Worm (Caenorhabditis elegans) whole organism, L4 larva: Measurements from ENCODE around the gene nhx-2.

Experiments used
- F10B5.3 ChIP-seq: sonication (generic microtip); optimal IDR thresholded peaks from 2 replicates; lab custom pipeline; 2016; ENCODE audit warnings: mild to moderate bottlenecking, missing genetic modification characterization, missing compliant biosample characterization
- F26F4.8 ChIP-seq: fragments of 200-800 bp; sonication (Bioruptor generic); conservative IDR thresholded peaks from 2 replicates; pipeline ENCODE4 v1.3.6; 2022; ENCODE audit warnings: missing genetic modification characterization, missing compliant biosample characterization
- F44E2.7 ChIP-seq: fragments of 200-800 bp; sonication (Bioruptor generic); IDR thresholded peaks from 2 replicates; pipeline ENCODE4 v2.1.2; 2022; ENCODE audit warnings: missing genetic modification characterization, missing compliant biosample characterization
- R02D3.7 ChIP-seq: fragments of 150-350 bp; sonication (generic microtip); optimal IDR thresholded peaks from 3 replicates; lab custom pipeline; 2014; ENCODE audit warnings: missing biosample characterization, missing genetic modification characterization
- Y48G9A.11 ChIP-seq: fragments of 200-800 bp; sonication (Bioruptor generic); IDR thresholded peaks from 2 replicates; pipeline ENCODE4 v1.3.6; 2022; ENCODE audit warnings: missing genetic modification reagents, missing genetic modification characterization, missing compliant biosample characterization
- Y5F2A.4 ChIP-seq: fragments of 200-800 bp; sonication (Bioruptor generic); optimal IDR thresholded peaks from 2 replicates; lab custom pipeline; 2018; ENCODE audit warnings: mild to moderate bottlenecking, missing genetic modification characterization, missing compliant biosample characterization
- ZK337.2 ChIP-seq: fragments of 200-800 bp; sonication (Bioruptor generic); IDR thresholded peaks from 2 replicates; pipeline ENCODE4 v1.3.6; 2022; ENCODE audit warnings: missing genetic modification reagents, missing genetic modification characterization, missing compliant biosample characterization
- ZK546.5 ChIP-seq, 2 experiments: sonication (generic microtip); optimal IDR thresholded peaks; 2 replicates each; lab custom pipeline; 2017; ENCODE audit warnings: missing biosample characterization in 2 of 2, missing genetic modification characterization in 2 of 2
- aha-1 ChIP-seq: fragments of 150-350 bp; peaks from one replicate; lab custom pipeline; 2014; ENCODE audit warnings: missing biosample characterization, missing genetic modification characterization
- aly-2 ChIP-seq: sonication (generic microtip); optimal IDR thresholded peaks from 2 replicates; lab custom pipeline; 2018; ENCODE audit warnings: missing biosample characterization, missing genetic modification characterization
- ceh-28 ChIP-seq: fragments of 150-350 bp; optimal IDR thresholded peaks from 2 replicates; lab custom pipeline; 2014; ENCODE audit warnings: missing biosample characterization, missing genetic modification reagents, missing genetic modification characterization
- ceh-44 ChIP-seq: fragments of 200-800 bp; sonication (Bioruptor generic); IDR thresholded peaks from 2 replicates; pipeline ENCODE4 v1.3.6; 2022; ENCODE audit warnings: missing genetic modification reagents, missing genetic modification characterization, missing compliant biosample characterization
- ces-1 ChIP-seq: fragments of 150-350 bp; sonication (generic microtip); optimal IDR thresholded peaks from 4 replicates; lab custom pipeline; 2014; ENCODE audit warnings: missing biosample characterization, missing genetic modification reagents, missing genetic modification characterization
- daf-12 ChIP-seq: fragments of 150-350 bp; optimal IDR thresholded peaks from 2 replicates; lab custom pipeline; 2014; ENCODE audit warnings: missing biosample characterization, missing genetic modification reagents, missing genetic modification characterization
- dpl-1 ChIP-seq: fragments of 150-350 bp; optimal IDR thresholded peaks from 2 replicates; lab custom pipeline; 2014; ENCODE audit warnings: missing biosample characterization, missing genetic modification reagents, missing genetic modification characterization
- fos-1 ChIP-seq: fragments of 150-350 bp; optimal IDR thresholded peaks from 2 replicates; lab custom pipeline; 2014; ENCODE audit warnings: missing biosample characterization, missing genetic modification characterization
- hlh-11 ChIP-seq: fragments of 200-800 bp; sonication (Bioruptor generic); optimal IDR thresholded peaks from 2 replicates; lab custom pipeline; 2018; ENCODE audit warnings: mild to moderate bottlenecking, missing genetic modification characterization, missing compliant biosample characterization
- lim-7 ChIP-seq: fragments of 200-800 bp; sonication (Bioruptor generic); IDR thresholded peaks from 2 replicates; pipeline ENCODE4 v1.3.6; 2022; ENCODE audit warnings: missing genetic modification characterization, missing compliant biosample characterization
- lin-29 ChIP-seq: fragments of 200-800 bp; sonication (Bioruptor generic); IDR thresholded peaks from 2 replicates; pipeline ENCODE4 v1.3.6; 2022; ENCODE audit warnings: missing genetic modification reagents, missing genetic modification characterization, missing compliant biosample characterization
- madf-5 ChIP-seq, 2 experiments: fragments of 200-800 bp; sonication (Bioruptor generic); IDR thresholded peaks; 2 replicates each; pipeline ENCODE4 v1.3.6; 2022; ENCODE audit warnings: missing compliant biosample characterization in 2 of 2, missing genetic modification characterization in 2 of 2
- mdl-1 ChIP-seq, 2 experiments: fragments of 150-350 bp in 1 of 2; sonication (generic microtip) in 1 of 2; optimal IDR thresholded peaks; 2 replicates each; lab custom pipeline; 2014 to 2017; ENCODE audit warnings: missing biosample characterization in 2 of 2, missing genetic modification characterization in 2 of 2
- mes-2 ChIP-seq: sonication (generic microtip); optimal IDR thresholded peaks from 2 replicates; lab custom pipeline; 2016; ENCODE audit warnings: missing genotype, mild to moderate bottlenecking, missing genetic modification characterization, missing compliant biosample characterization; ENCODE audit not compliant: poor library complexity, severe bottlenecking
- mxl-3 ChIP-seq: fragments of 200-800 bp; sonication (Bioruptor generic); optimal IDR thresholded peaks from 2 replicates; lab custom pipeline; 2018; ENCODE audit warnings: mild to moderate bottlenecking, missing genetic modification characterization, missing compliant biosample characterization
- nhr-25 ChIP-seq: sonication (generic microtip); optimal IDR thresholded peaks from 2 replicates; lab custom pipeline; 2017; ENCODE audit warnings: missing genetic modification characterization, mild to moderate bottlenecking, missing compliant biosample characterization, antibody characterized with exemption, moderate library complexity, borderline replicate concordance; ENCODE audit not compliant: insufficient read depth
- nhr-41 ChIP-seq: fragments of 200-800 bp; sonication (Bioruptor generic); IDR thresholded peaks from 2 replicates; pipeline ENCODE4 v1.3.6; 2022; ENCODE audit warnings: missing genetic modification reagents, missing genetic modification characterization, missing compliant biosample characterization
- nhr-42 ChIP-seq: fragments of 200-800 bp; sonication (Bioruptor generic); IDR thresholded peaks from 2 replicates; pipeline ENCODE4 v1.3.6; 2022; ENCODE audit warnings: missing genetic modification characterization, missing compliant biosample characterization
- nhr-76 ChIP-seq: fragments of 150-350 bp; optimal IDR thresholded peaks from 2 replicates; lab custom pipeline; 2014; ENCODE audit warnings: missing biosample characterization, missing genetic modification characterization
- php-3 ChIP-seq: fragments of 200-800 bp; sonication (Bioruptor generic); IDR thresholded peaks from 2 replicates; pipeline ENCODE4 v1.3.6; 2022; ENCODE audit warnings: missing genetic modification reagents, missing genetic modification characterization, missing compliant biosample characterization
- pqm-1 ChIP-seq: sonication (generic microtip); optimal IDR thresholded peaks from 2 replicates; lab custom pipeline; 2017; ENCODE audit warnings: missing biosample characterization, missing genetic modification characterization
- sdz-12 ChIP-seq: fragments of 200-800 bp; sonication (Bioruptor generic); optimal IDR thresholded peaks from 2 replicates; lab custom pipeline; 2018; ENCODE audit warnings: mild to moderate bottlenecking, missing genetic modification characterization, missing compliant biosample characterization
- snpc-1.2 ChIP-seq: fragments of 200-800 bp; sonication (Bioruptor generic); IDR thresholded peaks from 2 replicates; pipeline ENCODE4 v1.3.6; 2022; ENCODE audit warnings: missing genetic modification reagents, missing genetic modification characterization, missing compliant biosample characterization
- unc-130 ChIP-seq: sonication (generic microtip); optimal IDR thresholded peaks from 2 replicates; lab custom pipeline; 2016; ENCODE audit warnings: missing genetic modification reagents, missing genetic modification characterization, missing compliant biosample characterization
- unc-62 ChIP-seq, 3 experiments: fragments of 150-350 bp in 1 of 3; sonication (generic microtip); optimal IDR thresholded peaks in 2 of 3; peaks in 1 of 3; 1 replicate in 1 of 3; 2 replicates in 2 of 3; lab custom pipeline; 2014 to 2017; ENCODE audit warnings: missing biosample characterization in 3 of 3, missing genetic modification characterization in 3 of 3, missing genetic modification reagents in 3 of 3, missing genotype in 1 of 3
- zfp-2 ChIP-seq: sonication (generic microtip); optimal IDR thresholded peaks from 2 replicates; lab custom pipeline; 2016; ENCODE audit warnings: mild to moderate bottlenecking, missing genetic modification characterization, missing compliant biosample characterization
- zip-11 ChIP-seq: fragments of 200-800 bp; sonication (Bioruptor generic); IDR thresholded peaks from 2 replicates; pipeline ENCODE4 v1.3.6; 2022; ENCODE audit warnings: missing genetic modification characterization, missing compliant biosample characterization
- zip-2 ChIP-seq: fragments of 150-350 bp; optimal IDR thresholded peaks from 2 replicates; lab custom pipeline; 2014; ENCODE audit warnings: missing biosample characterization, missing genetic modification characterization

The nhx-2 gene

ce11 chrII:7678512-7678911, 15.2 kb downstream of the nhx-2 start:
- peak; percentile 5 for TF ChIP-seq hlh-11 (tag; lab: Kevin White, UChicago)
- TF ChIP-seq F10B5.3 (tag; lab: Kevin White, UChicago) = no peak
- TF ChIP-seq aha-1 (tag; lab: Kevin White, UChicago) = peak; percentile 68

- TF ChIP-seq pqm-1 (tag; lab: Kevin White, UChicago) (no peak), zip-2 (no peak), ceh-44 (GFP tag; lab: Robert Waterston, UW) (no peak), lin-29 (GFP tag; lab: Robert Waterston, UW) (no peak), aly-2 (tag; lab: Kevin White, UChicago) (no peak), hlh-11 (tag; lab: Kevin White, UChicago) (no peak), mes-2 (tag; lab: Kevin White, UChicago) (peak; percentile 19), unc-62 (GFP tag; optimal IDR thresholded peaks at IDR 0.05 in 1 of 2; lab: Kevin White, UChicago) (peak in 1 of 2 experiments; percentile 17), unc-62 (tag; optimal IDR thresholded peaks at IDR 0.05; lab: Kevin White, UChicago) (no peak), madf-5 (GFP tag; IDR thresholded peaks at IDR 0.05; lab: Robert Waterston, UW) (no peak), mdl-1 (tag; optimal IDR thresholded peaks at IDR 0.05; lab: Kevin White, UChicago) (peak in 1 of 2 experiments; percentile 31), Y5F2A.4 (GFP tag; lab: Kevin White, UChicago) (no peak), php-3 (GFP tag; lab: Robert Waterston, UW) (no peak), nhr-42 (GFP tag; lab: Robert Waterston, UW) (no peak), nhr-41 (no peak), sdz-12 (no peak), fos-1 (tag; lab: Kevin White, UChicago) (no peak), daf-12 (tag; lab: Kevin White, UChicago) (no peak), mxl-3 (GFP tag; lab: Kevin White, UChicago) (peak; percentile 5), ces-1 (GFP tag; lab: Kevin White, UChicago) (no peak), aha-1 (tag; lab: Kevin White, UChicago) (peak; percentile 59), dpl-1 (GFP tag; lab: Kevin White, UChicago) (no peak), lim-7 (GFP tag; lab: Robert Waterston, UW) (no peak), Y48G9A.11 (no peak)
Measured at ce11 chrII:7676307-7676905, 17.4 kb downstream of the nhx-2 start.

ce11 chrII:7675752-7676151, 18.0 kb downstream of the nhx-2 start:
- TF ChIP-seq unc-62 (GFP tag; optimal IDR thresholded peaks at IDR 0.05 in 1 of 2; lab: Kevin White, UChicago) = peak in 1 of 2 experiments; percentile 92
- TF ChIP-seq unc-62 (tag; optimal IDR thresholded peaks at IDR 0.05; lab: Kevin White, UChicago) = no peak
- TF ChIP-seq ZK337.2 = no peak

- TF ChIP-seq nhr-76 (tag; lab: Kevin White, UChicago) = no peak
- no peak for TF ChIP-seq ZK546.5 (tag; optimal IDR thresholded peaks at IDR 0.05; lab: Kevin White, UChicago)
- no peak for TF ChIP-seq snpc-1.2
- TF ChIP-seq nhr-25 (tag; lab: Kevin White, UChicago) = no peak
- no peak for TF ChIP-seq F26F4.8
- no peak for TF ChIP-seq unc-130
Measured at ce11 chrII:7671705-7672104, 22.1 kb downstream of the nhx-2 start, which contains the start of gene lir-1. TSS of gene lir-1 (plus strand) at chrII:7672005.

ce11 chrII:7670039-7670438, 23.7 kb downstream of the nhx-2 start:
- TF ChIP-seq hlh-11 (tag; lab: Kevin White, UChicago) (no peak), R02D3.7 (no peak), ceh-28 (tag; lab: Kevin White, UChicago) (peak; percentile 80), F44E2.7 (no peak), zfp-2 (no peak), zip-11 (GFP tag; lab: Robert Waterston, UW) (no peak)
